Fruit fly (Drosophila melanogaster): ENCODE measurements around the gene unk.

DNA sequence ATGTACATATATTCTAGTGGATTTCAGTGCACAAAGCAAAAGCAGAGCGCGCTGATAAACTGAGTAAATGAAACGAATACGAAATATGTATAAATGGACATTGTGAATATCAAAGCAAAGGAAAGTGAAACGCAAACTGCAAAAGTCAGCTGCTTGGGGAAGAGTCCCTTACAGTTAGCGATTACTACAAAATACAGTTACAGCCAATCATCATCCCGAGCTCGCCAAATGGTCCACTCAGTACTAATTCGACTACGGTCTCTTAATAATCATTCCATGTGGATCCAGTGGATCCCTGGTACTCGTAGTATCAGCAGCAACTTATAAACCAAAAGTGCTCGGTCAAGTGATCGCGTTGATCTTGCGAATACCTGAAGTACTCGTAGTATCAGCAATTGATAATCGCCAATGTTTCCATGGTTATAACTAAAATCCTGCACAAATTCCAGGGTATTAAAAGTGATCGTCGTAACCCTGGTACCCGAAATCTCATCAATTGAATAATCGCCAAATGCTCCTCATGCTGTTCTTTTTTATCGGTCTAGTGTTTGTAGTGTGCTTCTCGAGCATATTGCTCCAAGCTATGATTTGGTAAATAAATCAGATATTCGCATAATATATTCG is 24.2 kb upstream of the unk start:
- TF ChIP-seq Sp1 (GFP tag; optimal IDR thresholded peaks at IDR 0.05) (no peak), Mio (GFP tag; optimal IDR thresholded peaks at IDR 0.05) (no peak), Hr83 (GFP tag; optimal IDR thresholded peaks at IDR 0.05; ENCODE audit: poor library complexity, severe bottlenecking) (no peak), fru (GFP tag; optimal IDR thresholded peaks at IDR 0.05) (no peak), pan (optimal IDR thresholded peaks at IDR 0.05) (no peak)
